Worm (Caenorhabditis elegans): ENCODE data around the gene bcs-1.

bcs-1 gene

DNA sequence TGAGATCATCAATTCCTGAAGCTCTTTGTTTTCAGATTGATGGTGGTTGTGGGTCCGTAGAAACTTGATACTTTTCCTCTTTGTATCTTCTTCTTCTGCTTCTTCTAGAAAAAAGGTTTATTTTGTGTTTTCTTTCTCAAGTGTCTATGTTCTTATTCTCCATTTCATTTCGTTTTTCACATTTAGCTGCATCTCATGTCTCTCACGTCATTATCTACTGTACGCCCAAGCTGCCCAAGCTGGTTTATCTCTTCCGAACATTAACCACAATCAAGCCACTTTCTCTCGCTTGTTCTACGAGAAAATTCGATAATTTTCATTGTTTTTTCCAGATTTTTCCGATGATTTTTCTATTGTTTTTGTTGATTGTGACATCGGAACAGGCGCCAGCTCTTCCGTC lies 28.3 kb downstream of the bcs-1 start, which contains the start of gene F28C6.5:
Gene F28C6.5 (plus strand): TSS at position 301 of the 400 bp plus-strand sequence.
- TF ChIP-seq K11D2.4 (GFP tag; IDR thresholded peaks at IDR 0.05) (no peak), sdz-38 (tag; optimal IDR thresholded peaks at IDR 0.05) (no peak), Y56A3A.18 (GFP tag; IDR thresholded peaks at IDR 0.05) (no peak), dpl-1 (GFP tag; optimal IDR thresholded peaks at IDR 0.05) (no peak)

- TF ChIP-seq C06A6.2 (GFP tag; conservative IDR thresholded peaks at IDR 0.05): no peak
- TF ChIP-seq T07F8.4 (tag; optimal IDR thresholded peaks at IDR 0.05): no peak
- TF ChIP-seq rcor-1 (GFP tag; IDR thresholded peaks at IDR 0.05): no peak
Measured at ce11 chrII:8600165-8600564, 29.3 kb downstream of the bcs-1 start, which contains the start of gene pigg-1. TSS of gene pigg-1 (minus strand) at chrII:8600265.

ce11 chrII:8602337-8602944 lies 31.6 kb downstream of the bcs-1 start, which contains the start of the genes cpf-1 and rpl-26:
TSS of gene cpf-1 (minus strand) at chrII:8602440.
TSS of gene rpl-26 (plus strand) at chrII:8602785.
- TF ChIP-seq mcd-1 (GFP tag; IDR thresholded peaks at IDR 0.05) (peak; percentile 32; the same call in 1 of the 2 replicates), nhr-120 (GFP tag; IDR thresholded peaks at IDR 0.05) (no peak), ekl-4 (GFP tag; IDR thresholded peaks at IDR 0.05) (no peak), F55B11.4 (tag; optimal IDR thresholded peaks at IDR 0.05; ENCODE audit: borderline replicate concordance, insufficient read depth) (no peak), attf-6 (GFP tag; IDR thresholded peaks at IDR 0.05) (no peak), lsl-1 (GFP tag; optimal IDR thresholded peaks at IDR 0.05) (peak; percentile 34), zfh-2 (GFP tag; conservative IDR thresholded peaks at IDR 0.05) (0 out of 2 replicates have a peak, but pooled peaks have one; percentile 8), F23B12.7 (tag; optimal IDR thresholded peaks at IDR 0.05; ENCODE audit: insufficient read depth) (peak; percentile 30), nfyb-1 (GFP tag; IDR thresholded peaks at IDR 0.05) (no peak), hmg-1.2 (GFP tag; IDR thresholded peaks at IDR 0.05) (peak; percentile 28; the same call in 1 of the 2 replicates), F33H1.4 (GFP tag; IDR thresholded peaks at IDR 0.05) (peak; percentile 88), snpc-4 (GFP tag; optimal IDR thresholded peaks at IDR 0.05) (peak; percentile 71), snpc-4 (tag; optimal IDR thresholded peaks at IDR 0.05) (peak; percentile 55 to 80 (median 74)), tbx-9 (tag; optimal IDR thresholded peaks at IDR 0.05; ENCODE audit: borderline replicate concordance) (no peak), attf-5 (GFP tag; optimal IDR thresholded peaks at IDR 0.05) (peak; percentile 18), snpc-1.1 (tag; optimal IDR thresholded peaks at IDR 0.05; ENCODE audit: insufficient read depth) (peak; percentile 54), snpc-1.3 (tag; optimal IDR thresholded peaks at IDR 0.05; ENCODE audit: insufficient read depth) (peak; percentile 34), madf-6 (GFP tag; IDR thresholded peaks at IDR 0.05) (peak; percentile 38; the same call in 1 of the 2 replicates), efl-1 (GFP tag; optimal IDR thresholded peaks at IDR 0.05) (peak; percentile 9), T07F8.4 (tag; optimal IDR thresholded peaks at IDR 0.05) (no peak), sptf-2 (GFP tag; optimal IDR thresholded peaks at IDR 0.05) (peak; percentile 92), B0336.3 (GFP tag; IDR thresholded peaks at IDR 0.05) (no peak), lin-54 (GFP tag; optimal IDR thresholded peaks at IDR 0.05) (peak; percentile 60), tbp1 (GFP tag; optimal IDR thresholded peaks at IDR 0.05) (peak; percentile 33)

ce11 chrII:8603567-8604359 lies 32.9 kb downstream of the bcs-1 start, which contains the start of gene suf-1:
TSS of gene suf-1 (plus strand) at chrII:8603846.
- TF ChIP-seq nhr-120 (GFP tag; IDR thresholded peaks at IDR 0.05) (no peak), dox-1 (GFP tag; IDR thresholded peaks at IDR 0.05) (peak; percentile 12; the same call in 1 of the 2 replicates), lin-54 (GFP tag; optimal IDR thresholded peaks at IDR 0.05) (peak; percentile 73), ama-1 (optimal IDR thresholded peaks at IDR 0.05) (no peak), ama-1 (GFP tag; optimal IDR thresholded peaks at IDR 0.05) (peak in 1 of 2 experiments; percentile 51), F23B12.7 (tag; optimal IDR thresholded peaks at IDR 0.05; ENCODE audit: insufficient read depth) (peak; percentile 61), snpc-3.4 (tag; optimal IDR thresholded peaks at IDR 0.05) (peak; percentile 80), rec-8 (tag; optimal IDR thresholded peaks at IDR 0.05) (no peak), nhr-90 (tag; optimal IDR thresholded peaks at IDR 0.05) (no peak), egrh-3 (GFP tag; IDR thresholded peaks at IDR 0.05) (no peak), mxl-1 (tag; optimal IDR thresholded peaks at IDR 0.05) (peak; percentile 29), F52B5.7 (tag; optimal IDR thresholded peaks at IDR 0.05) (peak; percentile 22), snpc-1.3 (tag; optimal IDR thresholded peaks at IDR 0.05; ENCODE audit: insufficient read depth) (peak; percentile 2), ekl-4 (GFP tag; IDR thresholded peaks at IDR 0.05) (peak; percentile 90), ccch-3 (GFP tag; optimal IDR thresholded peaks at IDR 0.05) (no peak), madf-8 (GFP tag; conservative IDR thresholded peaks at IDR 0.05) (peak; percentile 44; the same call in 1 of the 2 replicates)

All from whole organism, young adult.